Worm (Caenorhabditis elegans) whole organism, L1 larva: ENCODE measurements around the gene F26F2.7.

Experiments used
- C04F5.9 ChIP-seq: sonication (generic microtip); optimal IDR thresholded peaks from 2 replicates; lab custom pipeline; 2016; ENCODE audit warnings: missing genetic modification characterization, missing compliant biosample characterization
- C16A3.4 ChIP-seq: fragments of 150-350 bp; optimal IDR thresholded peaks from 2 replicates; lab custom pipeline; 2014; ENCODE audit warnings: missing biosample characterization, missing genetic modification characterization
- C34B4.2 ChIP-seq: sonication (generic microtip); optimal IDR thresholded peaks from 2 replicates; lab custom pipeline; 2017; ENCODE audit warnings: mild to moderate bottlenecking, missing genetic modification characterization, missing compliant biosample characterization
- aly-2 ChIP-seq: fragments of 150-350 bp; optimal IDR thresholded peaks from 2 replicates; lab custom pipeline; 2014; ENCODE audit warnings: missing biosample characterization, missing genetic modification characterization
- blmp-1 ChIP-seq: fragments of 150-350 bp; optimal IDR thresholded peaks from 2 replicates; lab custom pipeline; 2014; ENCODE audit warnings: missing biosample characterization, missing genetic modification characterization
- ceh-63 ChIP-seq: fragments of 200-800 bp; sonication (Bioruptor generic); optimal IDR thresholded peaks from 2 replicates; lab custom pipeline; 2018; ENCODE audit warnings: mild to moderate bottlenecking, missing genetic modification characterization, missing compliant biosample characterization
- ces-1 ChIP-seq: fragments of 150-350 bp; optimal IDR thresholded peaks from 2 replicates; lab custom pipeline; 2014; ENCODE audit warnings: missing biosample characterization, missing genetic modification reagents, missing genetic modification characterization
- dpl-1 ChIP-seq, 3 experiments: fragments of 150-350 bp in 2 of 3; sonication (generic microtip) in 1 of 3; optimal IDR thresholded peaks; 2 replicates each; lab custom pipeline; 2014 to 2017; ENCODE audit warnings: missing biosample characterization in 3 of 3, missing genetic modification characterization in 3 of 3, missing genetic modification reagents in 3 of 3
- efl-1 ChIP-seq, 4 experiments: fragments of 150-350 bp; optimal IDR thresholded peaks in 3 of 4; peaks in 1 of 4; 1 replicate in 1 of 4; 2 replicates in 3 of 4; lab custom pipeline; 2014; ENCODE audit warnings: missing biosample characterization in 2 of 4, missing genetic modification characterization in 2 of 4, missing genetic modification reagents in 2 of 4
- egl-27 ChIP-seq, 2 experiments: fragments of 150-350 bp in 1 of 2; sonication (generic microtip); optimal IDR thresholded peaks; 3 replicates each; lab custom pipeline; 2017 to 2018; ENCODE audit warnings: missing biosample characterization in 2 of 2, missing genetic modification characterization in 2 of 2, missing genetic modification reagents in 2 of 2
- ets-5 ChIP-seq: fragments of 200-800 bp; sonication (Bioruptor generic); IDR thresholded peaks from 2 replicates; pipeline ENCODE4 v1.3.6; 2022; ENCODE audit warnings: missing genetic modification characterization, missing compliant biosample characterization
- fkh-10 ChIP-seq: sonication (generic microtip); optimal IDR thresholded peaks from 2 replicates; lab custom pipeline; 2017; ENCODE audit warnings: missing biosample characterization, missing genetic modification reagents, missing genetic modification characterization
- fkh-4 ChIP-seq: sonication (generic microtip); optimal IDR thresholded peaks from 2 replicates; lab custom pipeline; 2016; ENCODE audit warnings: missing compliant biosample characterization, missing genetic modification characterization, borderline replicate concordance
- fos-1 ChIP-seq: fragments of 150-350 bp; optimal IDR thresholded peaks from 2 replicates; lab custom pipeline; 2014; ENCODE audit warnings: missing biosample characterization, missing genetic modification characterization
- grh-1 ChIP-seq: fragments of 200-800 bp; sonication (Bioruptor generic); IDR thresholded peaks from 2 replicates; pipeline ENCODE4 v1.3.6; 2022; ENCODE audit warnings: missing genetic modification reagents, missing genetic modification characterization, missing compliant biosample characterization
- hlh-4 ChIP-seq: sonication (generic microtip); optimal IDR thresholded peaks from 2 replicates; lab custom pipeline; 2016; ENCODE audit warnings: mild to moderate bottlenecking, missing genetic modification characterization, missing compliant biosample characterization
- irx-1 ChIP-seq: sonication (generic microtip); optimal IDR thresholded peaks from 2 replicates; lab custom pipeline; 2016; ENCODE audit warnings: missing genetic modification characterization, missing compliant biosample characterization
- jun-1 ChIP-seq: fragments of 150-350 bp; optimal IDR thresholded peaks from 2 replicates; lab custom pipeline; 2014; ENCODE audit warnings: missing biosample characterization, missing genetic modification reagents, missing genetic modification characterization
- lin-13 ChIP-seq: fragments of 150-350 bp; optimal IDR thresholded peaks from 2 replicates; lab custom pipeline; 2014; ENCODE audit warnings: missing biosample characterization, missing genetic modification reagents, missing genetic modification characterization
- lin-15B ChIP-seq: fragments of 150-350 bp; sonication (generic microtip); optimal IDR thresholded peaks from 3 replicates; lab custom pipeline; 2014; ENCODE audit warnings: missing biosample characterization, missing genetic modification characterization
- lir-3 ChIP-seq: sonication (generic microtip); optimal IDR thresholded peaks from 2 replicates; lab custom pipeline; 2016; ENCODE audit warnings: mild to moderate bottlenecking, missing genetic modification characterization, moderate library complexity, missing compliant biosample characterization; ENCODE audit not compliant: poor library complexity
- lsy-2 ChIP-seq, 2 experiments: fragments of 150-350 bp; optimal IDR thresholded peaks; 2 replicates each; lab custom pipeline; 2014; ENCODE audit warnings: missing biosample characterization in 2 of 2, missing genetic modification characterization in 2 of 2
- mep-1 ChIP-seq: fragments of 150-350 bp; optimal IDR thresholded peaks from 2 replicates; lab custom pipeline; 2014; ENCODE audit warnings: missing biosample characterization, missing genetic modification characterization
- nhr-12 ChIP-seq: sonication (generic microtip); optimal IDR thresholded peaks from 2 replicates; lab custom pipeline; 2017; ENCODE audit warnings: missing biosample characterization, missing genetic modification characterization
- nhr-19 ChIP-seq: fragments of 200-800 bp; sonication (Bioruptor generic); conservative IDR thresholded peaks from 2 replicates; pipeline ENCODE4 v1.3.6; 2022; ENCODE audit warnings: missing genetic modification characterization, missing compliant biosample characterization
- nhr-237 ChIP-seq: fragments of 150-350 bp; optimal IDR thresholded peaks from 2 replicates; lab custom pipeline; 2014; ENCODE audit warnings: missing biosample characterization, missing genetic modification characterization
- nhr-28 ChIP-seq: fragments of 150-350 bp; optimal IDR thresholded peaks from 2 replicates; lab custom pipeline; 2014; ENCODE audit warnings: missing biosample characterization, missing genetic modification characterization
- nhr-47 ChIP-seq: sonication (generic microtip); optimal IDR thresholded peaks from 2 replicates; lab custom pipeline; 2016; ENCODE audit warnings: mild to moderate bottlenecking, missing genetic modification characterization, moderate library complexity, missing compliant biosample characterization
- nhr-71 ChIP-seq: sonication (generic microtip); optimal IDR thresholded peaks from 2 replicates; lab custom pipeline; 2016; ENCODE audit warnings: mild to moderate bottlenecking, missing genetic modification characterization, moderate library complexity, missing compliant biosample characterization
- nhr-77 ChIP-seq: fragments of 150-350 bp; optimal IDR thresholded peaks from 2 replicates; lab custom pipeline; 2014; ENCODE audit warnings: missing biosample characterization, missing genetic modification characterization
- nhr-84 ChIP-seq: sonication (generic microtip); optimal IDR thresholded peaks from 2 replicates; lab custom pipeline; 2017; ENCODE audit warnings: missing biosample characterization, missing genetic modification characterization
- nhr-90 ChIP-seq: sonication (generic microtip); optimal IDR thresholded peaks from 2 replicates; lab custom pipeline; 2016; ENCODE audit warnings: mild to moderate bottlenecking, missing genetic modification characterization, missing compliant biosample characterization; ENCODE audit not compliant: poor library complexity
- pax-3 ChIP-seq: fragments of 200-800 bp; sonication (Bioruptor generic); optimal IDR thresholded peaks from 2 replicates; lab custom pipeline; 2018; ENCODE audit warnings: mild to moderate bottlenecking, missing genetic modification characterization, moderate library complexity, missing compliant biosample characterization
- rnt-1 ChIP-seq: sonication (generic microtip); optimal IDR thresholded peaks from 2 replicates; lab custom pipeline; 2016; ENCODE audit warnings: mild to moderate bottlenecking, missing genetic modification characterization, moderate library complexity, missing compliant biosample characterization
- skn-1 ChIP-seq: fragments of 150-350 bp; optimal IDR thresholded peaks from 2 replicates; lab custom pipeline; 2014; ENCODE audit warnings: missing biosample characterization, missing genetic modification characterization
- snpc-4 ChIP-seq: fragments of 150-350 bp; optimal IDR thresholded peaks from 2 replicates; lab custom pipeline; 2014; ENCODE audit warnings: missing biosample characterization, missing genetic modification characterization
- sptf-1 ChIP-seq: fragments of 150-350 bp; optimal IDR thresholded peaks from 2 replicates; lab custom pipeline; 2014; ENCODE audit warnings: missing biosample characterization, missing genetic modification characterization
- tlp-1 ChIP-seq: fragments of 150-350 bp; optimal IDR thresholded peaks from 2 replicates; lab custom pipeline; 2014; ENCODE audit warnings: missing biosample characterization, missing genetic modification characterization
- vab-15 ChIP-seq: sonication (generic microtip); optimal IDR thresholded peaks from 2 replicates; lab custom pipeline; 2017; ENCODE audit warnings: missing genotype, mild to moderate bottlenecking, missing genetic modification characterization, missing compliant biosample characterization
- ztf-11 ChIP-seq, 2 experiments: sonication (generic microtip); optimal IDR thresholded peaks; 2 replicates each; lab custom pipeline; 2016 to 2017; ENCODE audit warnings: missing genetic modification characterization in 2 of 2, missing biosample characterization in 1 of 2, missing compliant biosample characterization in 1 of 2
- ztf-4 ChIP-seq: fragments of 150-350 bp; optimal IDR thresholded peaks from 2 replicates; lab custom pipeline; 2014; ENCODE audit warnings: missing biosample characterization, missing genetic modification characterization

The F26F2.7 gene

ce11 chrV:20609494-20609893, 28.7 kb downstream of the F26F2.7 start, which contains the start of gene grd-2:
Gene grd-2, plus strand, starts transcription at chrV:20609794.
- TF ChIP-seq fkh-4, result no peak
- TF ChIP-seq ces-1 (GFP tag; lab: Kevin White, UChicago), result no peak
- TF ChIP-seq snpc-4 (tag; lab: Kevin White, UChicago), result no peak
- TF ChIP-seq nhr-77 (tag; lab: Kevin White, UChicago), result no peak
- no peak for TF ChIP-seq lin-15B (tag; lab: Kevin White, UChicago)
- no peak for TF ChIP-seq nhr-47 (tag; lab: Kevin White, UChicago)
- no peak for TF ChIP-seq sptf-1
- no peak for TF ChIP-seq fos-1 (tag; lab: Kevin White, UChicago)

DNA sequence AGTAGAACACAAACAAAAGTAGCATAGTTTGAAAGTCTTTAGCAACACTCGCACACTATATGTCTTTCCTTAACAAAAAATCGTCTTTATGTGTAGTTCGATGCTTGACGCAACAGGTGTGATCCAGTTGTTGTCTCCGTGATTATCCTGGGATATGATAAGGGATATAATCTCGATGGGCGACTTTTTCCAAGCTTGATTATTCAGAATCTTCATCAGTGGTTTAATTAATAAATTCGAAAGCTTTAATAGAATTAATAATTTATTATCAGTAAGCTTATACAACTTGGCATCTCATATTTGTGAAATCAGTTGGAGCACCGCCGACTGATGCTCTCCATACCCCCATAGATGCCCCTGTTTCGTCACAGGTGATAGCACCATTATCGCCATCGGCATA, 37.8 kb downstream of the F26F2.7 start, which contains the start of gene F46B3.7:
Gene F46B3.7 (minus strand): TSS at position 101 of the 400 bp plus-strand sequence.
- TF ChIP-seq C04F5.9 (no peak), ztf-11 (tag; optimal IDR thresholded peaks at IDR 0.05; lab: Kevin White, UChicago) (no peak), ceh-63 (no peak), ztf-4 (tag; lab: Kevin White, UChicago) (no peak), fkh-10 (GFP tag; lab: Kevin White, UChicago) (no peak), hlh-4 (no peak), mep-1 (tag; lab: Kevin White, UChicago) (no peak), nhr-71 (tag; lab: Kevin White, UChicago) (no peak), nhr-84 (tag; lab: Kevin White, UChicago) (no peak), grh-1 (GFP tag; lab: Robert Waterston, UW) (no peak)

DNA sequence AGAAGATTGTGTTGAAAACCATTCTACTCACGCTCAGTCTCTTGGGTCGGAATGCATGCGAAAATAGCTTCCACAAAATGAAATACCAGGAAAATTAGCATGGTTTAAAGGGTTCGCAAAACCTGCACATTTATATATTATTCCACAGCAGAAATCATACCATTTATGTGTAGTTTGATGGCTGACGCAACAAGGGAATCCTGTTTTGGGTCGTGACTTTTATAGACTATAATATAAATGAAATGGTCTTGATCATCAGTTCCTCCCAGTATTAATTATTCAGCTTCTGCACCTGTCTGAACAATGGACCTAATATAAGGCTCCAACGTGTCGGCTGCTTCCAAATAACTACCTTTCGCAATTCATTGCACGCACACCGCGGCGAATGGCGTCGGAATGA, 42.3 kb downstream of the F26F2.7 start, which contains the start of gene F46B3.8:
Gene F46B3.8 (minus strand): TSS at position 101 of the 400 bp plus-strand sequence.
- no peak for TF ChIP-seq nhr-19 (GFP tag; lab: Robert Waterston, UW)
- no peak for TF ChIP-seq rnt-1 (tag; lab: Kevin White, UChicago)
- no peak for TF ChIP-seq pax-3 (tag; lab: Kevin White, UChicago)
- TF ChIP-seq aly-2 (tag; lab: Kevin White, UChicago), result no peak
- TF ChIP-seq C34B4.2 (tag; lab: Kevin White, UChicago), result no peak

ce11 chrV:20625260-20625659, 44.5 kb downstream of the F26F2.7 start:
- TF ChIP-seq nhr-71 (tag; lab: Kevin White, UChicago) (no peak), mep-1 (tag; lab: Kevin White, UChicago) (no peak), nhr-84 (tag; lab: Kevin White, UChicago) (no peak), egl-27 (tag; optimal IDR thresholded peaks at IDR 0.05; lab: Kevin White, UChicago) (no peak)

DNA sequence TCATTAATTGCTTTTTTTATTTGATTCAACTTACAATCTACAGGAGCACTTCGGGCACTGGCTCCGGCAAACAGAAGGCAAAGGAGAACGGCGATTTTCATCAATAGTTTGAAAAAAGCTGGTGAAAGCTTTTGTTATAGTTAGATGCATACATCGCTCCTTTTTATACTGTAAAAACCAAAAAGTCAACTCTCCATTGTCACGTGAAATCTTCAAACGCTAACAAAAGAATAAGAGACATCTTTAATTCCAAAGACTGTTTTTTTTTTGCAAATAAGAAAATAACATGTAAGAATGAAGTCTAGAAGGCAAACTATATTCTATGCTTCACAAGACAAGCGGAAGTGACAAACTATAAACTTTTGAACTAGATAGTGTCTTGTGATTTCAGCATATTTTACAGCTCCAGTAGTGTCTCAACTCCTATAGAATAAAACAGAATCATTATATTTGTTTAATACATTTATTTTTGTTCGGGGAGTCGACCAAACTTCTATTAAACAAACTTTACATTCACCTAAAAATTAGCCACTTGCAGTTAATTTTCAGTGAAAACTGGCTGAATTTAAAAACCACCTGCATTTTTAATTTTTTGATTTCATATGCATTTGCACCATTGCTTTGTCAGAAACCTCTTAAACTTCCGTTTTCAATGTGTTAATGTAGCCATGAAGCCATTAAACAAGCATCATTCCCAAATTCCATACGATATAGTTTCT, 45.4 kb downstream of the F26F2.7 start, which contains the start of the genes F46B3.9 and srz-18:
Gene F46B3.9 (minus strand): TSS at position 101 of the 719 bp plus-strand sequence.
Gene srz-18 (plus strand): TSS at position 669 of the 719 bp plus-strand sequence.
- TF ChIP-seq tlp-1 (tag; lab: Kevin White, UChicago) (no peak), nhr-90 (tag; lab: Kevin White, UChicago) (no peak), irx-1 (tag; lab: Kevin White, UChicago) (no peak), ztf-11 (tag; optimal IDR thresholded peaks at IDR 0.05; lab: Kevin White, UChicago) (no peak), lsy-2 (tag; optimal IDR thresholded peaks at IDR 0.05; lab: Kevin White, UChicago) (no peak), pax-3 (tag; lab: Kevin White, UChicago) (no peak), snpc-4 (tag; lab: Kevin White, UChicago) (no peak), vab-15 (tag; lab: Kevin White, UChicago) (no peak), aly-2 (tag; lab: Kevin White, UChicago) (no peak)
- TF ChIP-seq, all 84 proteins: peak for 0

- no peak for TF ChIP-seq vab-15 (tag; lab: Kevin White, UChicago)
- TF ChIP-seq lin-13 (GFP tag; lab: Kevin White, UChicago), result no peak
- TF ChIP-seq jun-1 (tag; lab: Kevin White, UChicago), result no peak
- no peak for TF ChIP-seq nhr-28 (tag; lab: Kevin White, UChicago)
- TF ChIP-seq efl-1 (optimal IDR thresholded peaks at IDR 0.05; lab: Kevin White, UChicago), result no peak
- no peak for TF ChIP-seq efl-1 (GFP tag; optimal IDR thresholded peaks at IDR 0.05 in 1 of 2; lab: Kevin White, UChicago)
- TF ChIP-seq tlp-1 (tag; lab: Kevin White, UChicago), result no peak
- no peak for TF ChIP-seq skn-1
- TF ChIP-seq ets-5 (GFP tag; lab: Robert Waterston, UW), result no peak
- no peak for TF ChIP-seq C16A3.4
- TF ChIP-seq nhr-237 (tag; lab: Kevin White, UChicago), result no peak
- TF ChIP-seq dpl-1 (GFP tag; optimal IDR thresholded peaks at IDR 0.05; lab: Kevin White, UChicago), result no peak
- no peak for TF ChIP-seq lir-3
- no peak for TF ChIP-seq nhr-12
- no peak for TF ChIP-seq snpc-4 (tag; lab: Kevin White, UChicago)
- TF ChIP-seq blmp-1 (tag; lab: Kevin White, UChicago), result no peak
Measured at ce11 chrV:20631255-20631654, 50.5 kb downstream of the F26F2.7 start, which contains the start of gene F46B3.14. Gene F46B3.14, minus strand, starts transcription at chrV:20631355.
